Worm (Caenorhabditis elegans) whole organism, L1 larva: ENCODE data around the gene drap-1.

Experiments
- Y116A8C.19 ChIP-seq: sonication (generic microtip); optimal IDR thresholded peaks from 2 replicates; lab custom pipeline; 2016; ENCODE audit warnings: missing compliant biosample characterization, missing genetic modification characterization, borderline replicate concordance
- aly-2 ChIP-seq: fragments of 150-350 bp; optimal IDR thresholded peaks from 2 replicates; lab custom pipeline; 2014; ENCODE audit warnings: missing biosample characterization, missing genetic modification characterization
- ceh-82 ChIP-seq, 3 experiments: fragments of 150-350 bp in 1 of 3; sonication (generic microtip) in 2 of 3; optimal IDR thresholded peaks; 2 replicates each; lab custom pipeline; 2014 to 2017; ENCODE audit warnings: missing biosample characterization in 3 of 3, missing genetic modification characterization in 3 of 3
- fkh-10 ChIP-seq: sonication (generic microtip); optimal IDR thresholded peaks from 2 replicates; lab custom pipeline; 2017; ENCODE audit warnings: missing biosample characterization, missing genetic modification reagents, missing genetic modification characterization
- lin-13 ChIP-seq: fragments of 150-350 bp; optimal IDR thresholded peaks from 2 replicates; lab custom pipeline; 2014; ENCODE audit warnings: missing biosample characterization, missing genetic modification reagents, missing genetic modification characterization
- lin-35 ChIP-seq, 2 experiments: fragments of 150-350 bp; optimal IDR thresholded peaks; 2 replicates each; lab custom pipeline; 2014; ENCODE audit warnings: missing biosample characterization in 2 of 2, missing genetic modification characterization in 2 of 2, missing genetic modification reagents in 2 of 2
- lin-39 ChIP-seq: fragments of 150-350 bp; optimal IDR thresholded peaks from 2 replicates; lab custom pipeline; 2014; ENCODE audit warnings: missing biosample characterization, missing genetic modification reagents, missing genetic modification characterization
- lsy-2 ChIP-seq, 2 experiments: fragments of 150-350 bp; optimal IDR thresholded peaks; 2 replicates each; lab custom pipeline; 2014; ENCODE audit warnings: missing biosample characterization in 2 of 2, missing genetic modification characterization in 2 of 2
- nhr-47 ChIP-seq: sonication (generic microtip); optimal IDR thresholded peaks from 2 replicates; lab custom pipeline; 2016; ENCODE audit warnings: mild to moderate bottlenecking, missing genetic modification characterization, moderate library complexity, missing compliant biosample characterization
- skn-1 ChIP-seq: fragments of 150-350 bp; optimal IDR thresholded peaks from 2 replicates; lab custom pipeline; 2014; ENCODE audit warnings: missing biosample characterization, missing genetic modification characterization
- zag-1 ChIP-seq: fragments of 150-350 bp; optimal IDR thresholded peaks from 2 replicates; lab custom pipeline; 2014; ENCODE audit warnings: missing biosample characterization, missing genetic modification characterization

- TF ChIP-seq fkh-10 (GFP tag; lab: Kevin White, UChicago) (no peak), lin-13 (GFP tag; lab: Kevin White, UChicago) (no peak), lsy-2 (tag; optimal IDR thresholded peaks at IDR 0.05; lab: Kevin White, UChicago) (no peak), aly-2 (tag; lab: Kevin White, UChicago) (no peak), nhr-47 (no peak), ceh-82 (tag; optimal IDR thresholded peaks at IDR 0.05; lab: Kevin White, UChicago) (no peak), Y116A8C.19 (tag; lab: Kevin White, UChicago) (no peak), zag-1 (tag; lab: Kevin White, UChicago) (no peak), lin-35 (GFP tag; optimal IDR thresholded peaks at IDR 0.05; lab: Kevin White, UChicago) (no peak), skn-1 (tag; lab: Kevin White, UChicago) (no peak), lin-39 (no peak)
Observed at ce11 chrV:9739402-9739801, 9.5 kb downstream of the drap-1 start, which contains the start of gene marc-1.
